Worm (Caenorhabditis elegans) whole organism, midembryonic: ENCODE results near the gene irld-65.

Experiments
- cog-1 ChIP-seq: sonication (generic microtip); optimal IDR thresholded peaks from 2 replicates; lab custom pipeline; 2016; ENCODE audit warnings: missing genetic modification characterization, missing compliant biosample characterization
- flt-1 ChIP-seq: fragments of 200-800 bp; sonication (Bioruptor generic); IDR thresholded peaks from 2 replicates; pipeline ENCODE4 v1.3.6; 2022; ENCODE audit warnings: missing genetic modification characterization, missing compliant biosample characterization
- tab-1 ChIP-seq: fragments of 200-800 bp; sonication (Bioruptor generic); IDR thresholded peaks from 2 replicates; pipeline ENCODE4 v1.3.6; 2022; ENCODE audit warnings: missing genetic modification characterization, missing compliant biosample characterization
- ztf-23 ChIP-seq: fragments of 200-800 bp; sonication (Bioruptor generic); IDR thresholded peaks from 2 replicates; pipeline ENCODE4 v1.3.6; 2022; ENCODE audit warnings: missing genetic modification reagents, missing genetic modification characterization, missing compliant biosample characterization
- ztf-29 ChIP-seq: fragments of 200-800 bp; sonication (Bioruptor generic); IDR thresholded peaks from 2 replicates; pipeline ENCODE4 v1.3.6; 2022; ENCODE audit warnings: missing genetic modification reagents, missing genetic modification characterization, missing compliant biosample characterization

- TF ChIP-seq flt-1 (GFP tag; lab: Robert Waterston, UW): no peak
- no peak for TF ChIP-seq ztf-29 (GFP tag; lab: Robert Waterston, UW)
- peak; percentile 64 for TF ChIP-seq ztf-23 (GFP tag; lab: Robert Waterston, UW)
- no peak for TF ChIP-seq tab-1 (GFP tag; lab: Robert Waterston, UW)
- no peak for TF ChIP-seq cog-1 (tag; lab: Kevin White, UChicago)
Measured at ce11 chrII:2966350-2966749, 28.6 kb upstream of the irld-65 start.
